Worm (Caenorhabditis elegans): Measurements from ENCODE around the gene irld-26.

The irld-26 gene

DNA sequence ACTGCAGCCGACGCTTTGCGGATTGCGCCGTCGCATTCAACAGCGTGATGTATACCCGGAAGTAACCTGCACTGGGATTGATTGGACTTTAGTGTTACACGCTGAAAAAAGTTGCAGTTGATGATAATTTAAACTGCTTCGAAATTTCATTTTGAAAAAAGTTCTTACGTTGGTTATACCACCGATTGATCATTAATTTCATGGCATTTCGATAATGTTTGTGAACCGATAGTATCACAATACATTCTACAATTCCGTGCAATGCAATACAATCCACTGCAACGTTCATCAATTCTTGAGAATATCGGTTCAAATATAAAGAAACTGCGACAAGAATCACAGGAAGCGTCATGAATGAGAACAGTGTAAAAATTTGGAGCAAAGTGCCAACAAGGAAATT lies 30.1 kb downstream of the irld-26 start, which contains the start of gene F21H7.3:
TSS of gene F21H7.3 (minus strand) at position 101 of the 400 bp plus-strand sequence.
- TF ChIP-seq nhr-41 (GFP tag; IDR thresholded peaks at IDR 0.05) (no peak), arid-1 (GFP tag; conservative IDR thresholded peaks at IDR 0.05) (no peak), zfp-3 (GFP tag; conservative IDR thresholded peaks at IDR 0.05) (no peak), ceh-44 (GFP tag; IDR thresholded peaks at IDR 0.05) (no peak), ceh-20 (GFP tag; IDR thresholded peaks at IDR 0.05) (no peak)

DNA sequence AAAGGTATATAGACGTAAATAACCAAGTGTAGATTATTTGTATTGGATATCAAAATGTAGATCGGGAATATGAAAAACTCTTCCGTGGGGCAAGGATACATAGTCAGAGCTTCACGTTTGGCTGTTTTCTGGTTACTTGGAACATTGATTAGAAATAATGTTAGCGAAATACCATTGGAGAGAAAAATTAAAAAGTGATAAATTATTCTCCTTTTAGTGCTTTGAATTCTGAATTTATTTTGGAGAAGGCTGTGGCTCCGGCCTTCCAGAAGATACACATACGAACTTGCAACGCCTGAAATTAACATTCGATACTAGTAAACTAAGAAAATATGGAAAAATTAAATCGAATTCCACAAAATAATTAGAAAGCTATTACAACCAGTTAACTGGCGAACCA lies 30.7 kb downstream of the irld-26 start, which contains the start of gene srh-98:
TSS of gene srh-98 (minus strand) at position 101 of the 400 bp plus-strand sequence.
- TF ChIP-seq aha-1 (tag) (peak; percentile 65), daf-16 (GFP tag; optimal IDR thresholded peaks at IDR 0.05) (no peak), daf-16 (tag; optimal IDR thresholded peaks at IDR 0.05) (no peak), mes-2 (tag; optimal IDR thresholded peaks at IDR 0.05; ENCODE audit: poor library complexity, severe bottlenecking) (no peak), daf-19 (GFP tag; conservative IDR thresholded peaks at IDR 0.05) (no peak)

DNA sequence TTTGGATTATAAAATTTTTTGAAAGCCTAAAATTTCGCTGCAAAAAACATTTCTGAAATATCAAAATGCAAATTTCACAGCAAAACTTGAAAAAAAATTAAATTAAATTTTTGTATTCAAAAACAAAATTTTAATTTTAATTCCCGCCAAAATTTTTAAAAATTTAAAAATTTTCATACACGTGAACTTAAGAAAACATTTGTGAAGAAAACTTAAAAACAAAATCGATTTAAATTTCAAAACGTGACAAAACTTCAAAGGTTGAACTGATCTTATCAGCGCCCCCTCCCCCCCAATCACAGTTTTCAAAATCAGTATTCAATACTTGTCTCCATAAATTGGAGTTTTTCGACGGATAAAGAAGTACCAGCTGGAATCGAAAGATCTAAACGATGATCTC lies 32.2 kb downstream of the irld-26 start, which contains the start of gene F21H7.5:
TSS of gene F21H7.5 (plus strand) at position 301 of the 400 bp plus-strand sequence.
- no peak for TF ChIP-seq F49E8.2 (tag; optimal IDR thresholded peaks at IDR 0.05; ENCODE audit: borderline replicate concordance)
- no peak for TF ChIP-seq D1046.2 (GFP tag; IDR thresholded peaks at IDR 0.05)
- TF ChIP-seq lin-39 (tag; optimal IDR thresholded peaks at IDR 0.05) = no peak
- TF ChIP-seq zfp-3 (GFP tag; conservative IDR thresholded peaks at IDR 0.05) = no peak
- no peak for TF ChIP-seq nhr-41 (GFP tag; IDR thresholded peaks at IDR 0.05)
- TF ChIP-seq lsy-2 (tag; optimal IDR thresholded peaks at IDR 0.05) = no peak
- no peak for TF ChIP-seq lim-7 (GFP tag; IDR thresholded peaks at IDR 0.05)
- TF ChIP-seq gei-8 (GFP tag; optimal IDR thresholded peaks at IDR 0.05) = no peak

DNA sequence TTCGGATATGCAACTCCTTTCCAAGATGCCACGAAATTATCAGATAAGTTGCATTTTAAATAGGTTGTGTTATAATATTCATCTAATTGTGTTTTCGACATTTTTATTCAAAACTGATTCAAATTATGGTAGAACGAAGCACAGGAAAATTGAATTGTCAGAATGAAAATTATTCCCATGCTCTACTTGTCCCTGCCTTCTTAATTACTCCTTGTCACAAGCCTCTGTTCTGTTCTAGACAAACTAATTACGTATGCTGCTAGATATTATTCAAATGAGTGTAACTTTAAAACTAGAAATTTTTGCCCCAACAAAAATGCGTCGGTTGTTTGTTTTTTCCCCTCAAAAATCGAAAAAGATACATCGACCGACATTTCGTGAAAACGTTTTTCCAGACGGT lies 39.1 kb downstream of the irld-26 start, which contains the start of gene srh-104:
TSS of gene srh-104 (minus strand) at position 101 of the 400 bp plus-strand sequence.
- TF ChIP-seq ama-1 (optimal IDR thresholded peaks at IDR 0.05) = no peak
- TF ChIP-seq nhr-102 (tag; optimal IDR thresholded peaks at IDR 0.05) = no peak
- no peak for TF ChIP-seq madf-5 (GFP tag; IDR thresholded peaks at IDR 0.05)

DNA sequence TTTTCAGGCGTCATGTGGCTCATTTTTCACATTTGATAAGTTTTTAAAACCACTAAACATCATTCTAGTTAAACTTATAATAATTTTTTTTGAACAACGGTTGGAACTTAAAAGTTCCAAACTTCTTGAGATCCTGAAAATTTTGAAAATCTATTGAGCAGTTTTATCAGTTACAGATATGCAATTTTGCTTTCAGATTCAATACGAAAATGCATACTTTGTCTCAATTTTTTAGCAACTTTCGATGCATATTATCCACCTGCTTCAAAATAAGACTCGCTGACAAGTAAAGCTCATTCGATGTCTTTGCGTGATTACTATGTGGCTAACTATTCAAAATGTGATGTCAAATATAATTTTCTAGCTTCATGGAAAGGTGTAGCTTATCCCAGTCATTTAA lies 41.6 kb downstream of the irld-26 start, which contains the start of gene srh-95:
TSS of gene srh-95 (plus strand) at position 301 of the 400 bp plus-strand sequence.
- no peak for TF ChIP-seq nhr-111 (GFP tag; optimal IDR thresholded peaks at IDR 0.05)
- no peak for TF ChIP-seq ztf-7 (tag; optimal IDR thresholded peaks at IDR 0.05)
- TF ChIP-seq nhr-42 (GFP tag; IDR thresholded peaks at IDR 0.05) = no peak
- no peak for TF ChIP-seq daf-16 (GFP tag; optimal IDR thresholded peaks at IDR 0.05)
- TF ChIP-seq daf-16 (tag; optimal IDR thresholded peaks at IDR 0.05) = no peak
- no peak for TF ChIP-seq tra-1 (GFP tag; IDR thresholded peaks at IDR 0.05)
- TF ChIP-seq hmg-1.1 (GFP tag; IDR thresholded peaks at IDR 0.05) = no peak
- no peak for TF ChIP-seq pqm-1 (tag; optimal IDR thresholded peaks at IDR 0.05)
- TF ChIP-seq mes-2 (tag; optimal IDR thresholded peaks at IDR 0.05; ENCODE audit: poor library complexity, severe bottlenecking) = no peak
- TF ChIP-seq nhr-77 (tag; optimal IDR thresholded peaks at IDR 0.05) = no peak

DNA sequence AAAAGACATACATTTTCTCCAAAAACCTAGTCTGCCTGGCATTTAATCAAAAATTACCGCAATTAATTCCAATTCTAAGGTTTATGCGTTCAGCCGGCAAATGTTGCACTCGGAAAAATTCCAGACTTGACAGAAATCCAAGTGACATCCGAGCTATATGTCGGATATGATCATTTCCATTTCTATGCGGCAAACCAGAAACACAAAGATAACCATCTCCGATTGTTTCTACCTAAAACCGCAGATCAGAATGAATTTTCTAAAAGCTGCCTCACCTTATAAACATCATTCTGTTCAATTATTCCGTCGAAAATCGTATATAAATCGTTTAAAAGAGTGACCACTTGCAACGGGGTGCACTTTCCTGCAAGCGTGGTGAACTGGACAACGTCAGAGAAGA lies 44.1 kb downstream of the irld-26 start:
- TF ChIP-seq ceh-44 (GFP tag; IDR thresholded peaks at IDR 0.05) (no peak), ceh-62 (tag; optimal IDR thresholded peaks at IDR 0.05) (no peak), dmd-8 (GFP tag; IDR thresholded peaks at IDR 0.05) (no peak), nhr-10 (tag; optimal IDR thresholded peaks at IDR 0.05) (no peak)

DNA sequence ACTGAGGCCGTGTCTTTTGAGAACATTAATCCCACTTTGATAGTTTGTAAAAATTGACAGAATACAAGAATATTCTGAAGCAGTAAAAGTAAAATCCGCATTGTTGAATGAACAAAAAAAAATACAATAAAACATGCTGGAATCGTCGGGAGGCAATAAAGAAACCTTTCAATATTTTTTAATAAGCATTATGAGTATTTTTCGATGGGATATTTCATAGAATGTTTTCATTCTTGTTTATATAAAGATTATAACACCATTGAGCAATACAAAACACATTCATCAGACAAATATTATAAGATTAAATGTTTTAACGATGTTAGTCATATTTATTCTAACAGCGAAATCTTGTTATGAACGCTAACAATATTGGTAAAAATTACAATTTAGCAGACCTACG lies 48.7 kb downstream of the irld-26 start, which contains the start of gene gcy-20:
TSS of gene gcy-20 (minus strand) at position 101 of the 400 bp plus-strand sequence.
- TF ChIP-seq pqm-1 (tag; optimal IDR thresholded peaks at IDR 0.05) (no peak), F44E2.7 (GFP tag; IDR thresholded peaks at IDR 0.05) (no peak), daf-8 (GFP tag; IDR thresholded peaks at IDR 0.05) (no peak), lin-1 (GFP tag; IDR thresholded peaks at IDR 0.05) (no peak), ces-1 (GFP tag; optimal IDR thresholded peaks at IDR 0.05) (no peak), mes-2 (tag; optimal IDR thresholded peaks at IDR 0.05; ENCODE audit: poor library complexity, severe bottlenecking) (no peak), ceh-28 (tag; optimal IDR thresholded peaks at IDR 0.05) (no peak), Y5F2A.4 (GFP tag; optimal IDR thresholded peaks at IDR 0.05) (no peak), ceh-62 (tag; optimal IDR thresholded peaks at IDR 0.05) (no peak), lin-29 (GFP tag; IDR thresholded peaks at IDR 0.05) (no peak), skn-1 (tag; optimal IDR thresholded peaks at IDR 0.05) (no peak), F26F4.8 (GFP tag; conservative IDR thresholded peaks at IDR 0.05) (no peak), attf-4 (tag; optimal IDR thresholded peaks at IDR 0.05) (no peak)

Data from whole organism, L4 larva.